Fruit fly (Drosophila melanogaster): Measurements from ENCODE around the gene Reph.

DNA sequence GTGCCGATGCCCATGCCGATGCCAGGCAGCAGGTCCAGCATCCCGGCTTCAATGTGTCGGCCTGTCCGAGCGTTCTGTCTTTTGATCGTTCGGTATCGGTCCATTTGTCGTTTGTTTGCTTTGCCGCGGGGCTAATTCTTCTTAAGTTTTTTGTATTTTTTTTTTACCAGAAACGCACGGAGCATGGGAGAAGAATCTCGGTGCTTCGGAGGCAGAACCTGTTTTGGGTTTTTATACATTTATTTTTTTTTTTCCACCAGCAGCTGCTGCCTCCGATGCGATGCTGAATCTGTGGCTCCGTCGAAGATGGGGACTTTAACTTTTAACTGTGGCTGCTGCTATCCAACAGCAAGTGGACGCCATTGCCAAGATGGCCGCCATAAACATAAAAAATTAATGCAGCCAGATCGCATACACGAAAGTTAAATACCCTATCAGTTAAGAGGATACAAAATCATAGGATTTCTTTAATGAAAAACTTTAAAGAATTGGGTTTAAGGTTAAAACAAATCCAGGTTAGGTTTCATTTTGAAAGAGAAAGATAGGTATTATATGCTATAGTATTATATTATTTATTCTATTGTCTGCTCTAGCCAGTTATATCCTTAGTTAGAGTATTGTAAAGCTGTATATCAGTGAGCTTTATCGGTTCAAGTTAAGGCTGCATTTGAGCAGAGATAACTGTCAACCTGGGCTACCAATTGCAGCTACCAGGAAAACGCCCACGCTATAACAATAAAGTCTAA is 22.0 kb upstream of the Reph start:
- TF ChIP-seq Sin3A (optimal IDR thresholded peaks at IDR 0.05): no peak
- TF ChIP-seq h (optimal IDR thresholded peaks at IDR 0.05): no peak
- no peak for TF ChIP-seq psq (optimal IDR thresholded peaks at IDR 0.05)
- no peak for TF ChIP-seq ttk (optimal IDR thresholded peaks at IDR 0.05)
- TF ChIP-seq Myc (optimal IDR thresholded peaks at IDR 0.05): no peak
- TF ChIP-seq insv (optimal IDR thresholded peaks at IDR 0.05): no peak
